Worm (Caenorhabditis elegans) whole organism, L4/young adult: ENCODE measurements around the gene C18C4.7.
A peak's percentile ranks its signal among the peaks of the same experiment; 100 is the strongest.

Experiments used
- W03F9.2 ChIP-seq: fragments of 150-350 bp; optimal IDR thresholded peaks from 2 replicates; lab custom pipeline; 2014; ENCODE audit warnings: missing biosample characterization, missing genetic modification characterization
- dao-5 ChIP-seq: sonication (generic microtip); optimal IDR thresholded peaks from 2 replicates; lab custom pipeline; 2016; ENCODE audit warnings: missing genotype, missing genetic modification characterization, moderate library complexity, missing compliant biosample characterization
- him-1 ChIP-seq: sonication (generic microtip); optimal IDR thresholded peaks from 2 replicates; lab custom pipeline; 2016; ENCODE audit warnings: missing genotype, missing genetic modification reagents, missing genetic modification characterization, missing compliant biosample characterization

The C18C4.7 gene

ce11 chrV:5535774-5536173 is 31.2 kb downstream of the C18C4.7 start, which contains the start of gene C24G6.8:
Gene C24G6.8 (minus strand): TSS chrV:5535874.
- TF ChIP-seq W03F9.2 (tag; lab: Kevin White, UChicago) (no peak), dao-5 (tag; lab: Kevin White, UChicago) (no peak), him-1 (tag; lab: Kevin White, UChicago) (no peak)

ce11 chrV:5533755-5534154 is 33.3 kb downstream of the C18C4.7 start, which contains the start of gene grl-1:
Gene grl-1 (minus strand): TSS chrV:5533855.
- TF ChIP-seq him-1 (tag; lab: Kevin White, UChicago) (no peak), W03F9.2 (tag; lab: Kevin White, UChicago) (no peak), dao-5 (tag; lab: Kevin White, UChicago) (no peak)

- no peak for TF ChIP-seq dao-5 (tag; lab: Kevin White, UChicago)
- no peak for TF ChIP-seq W03F9.2 (tag; lab: Kevin White, UChicago)
- no peak for TF ChIP-seq him-1 (tag; lab: Kevin White, UChicago)
Observed at ce11 chrV:5527694-5528093, 39.3 kb downstream of the C18C4.7 start.

ce11 chrV:5525208-5525607 is 41.8 kb downstream of the C18C4.7 start:
- no peak for TF ChIP-seq dao-5 (tag; lab: Kevin White, UChicago)
- TF ChIP-seq him-1 (tag; lab: Kevin White, UChicago) = no peak
- TF ChIP-seq W03F9.2 (tag; lab: Kevin White, UChicago) = no peak

ce11 chrV:5523260-5523659 is 43.8 kb downstream of the C18C4.7 start:
- TF ChIP-seq dao-5 (tag; lab: Kevin White, UChicago) = no peak

ce11 chrV:5521735-5522241 is 45.2 kb downstream of the C18C4.7 start, which contains the start of gene hir-1:
Gene hir-1 (plus strand): TSS chrV:5522139.
- TF ChIP-seq dao-5 (tag; lab: Kevin White, UChicago) (no peak), W03F9.2 (tag; lab: Kevin White, UChicago) (no peak), him-1 (tag; lab: Kevin White, UChicago) (no peak)

ce11 chrV:5513630-5514378 is 53.2 kb downstream of the C18C4.7 start, which contains the start of the genes hpo-15 and mms-19:
Gene hpo-15 (minus strand): TSS chrV:5513830.
Gene mms-19 (plus strand): TSS chrV:5514348.
- TF ChIP-seq dao-5 (tag; lab: Kevin White, UChicago) = no peak
- no peak for TF ChIP-seq him-1 (tag; lab: Kevin White, UChicago)
- TF ChIP-seq W03F9.2 (tag; lab: Kevin White, UChicago) = no peak

ce11 chrV:5512559-5512958 is 54.5 kb downstream of the C18C4.7 start:
- no peak for TF ChIP-seq him-1 (tag; lab: Kevin White, UChicago)

ce11 chrV:5511720-5512119 is 55.3 kb downstream of the C18C4.7 start:
- TF ChIP-seq W03F9.2 (tag; lab: Kevin White, UChicago) (no peak), dao-5 (tag; lab: Kevin White, UChicago) (no peak), him-1 (tag; lab: Kevin White, UChicago) (no peak)

- TF ChIP-seq him-1 (tag; lab: Kevin White, UChicago) = no peak
- no peak for TF ChIP-seq dao-5 (tag; lab: Kevin White, UChicago)
- no peak for TF ChIP-seq W03F9.2 (tag; lab: Kevin White, UChicago)
Observed at ce11 chrV:5509966-5510365, 57.1 kb downstream of the C18C4.7 start.

ce11 chrV:5509134-5509533 is 57.9 kb downstream of the C18C4.7 start:
- TF ChIP-seq him-1 (tag; lab: Kevin White, UChicago) = no peak
- no peak for TF ChIP-seq dao-5 (tag; lab: Kevin White, UChicago)
- no peak for TF ChIP-seq W03F9.2 (tag; lab: Kevin White, UChicago)

- TF ChIP-seq dao-5 (tag; lab: Kevin White, UChicago) (no peak), W03F9.2 (tag; lab: Kevin White, UChicago) (peak; percentile 76), him-1 (tag; lab: Kevin White, UChicago) (peak; percentile 59)
Observed at ce11 chrV:5504807-5505442, 62.1 kb downstream of the C18C4.7 start, which contains the start of the genes dnj-19 and nhr-47. Gene dnj-19 (minus strand): TSS chrV:5504857. Gene nhr-47 (plus strand): TSS chrV:5505253.

ce11 chrV:5504295-5504694 is 62.7 kb downstream of the C18C4.7 start:
- TF ChIP-seq dao-5 (tag; lab: Kevin White, UChicago) (no peak), him-1 (tag; lab: Kevin White, UChicago) (no peak), W03F9.2 (tag; lab: Kevin White, UChicago) (no peak)
